Worm (Caenorhabditis elegans) whole organism, L4 larva: Measurements from ENCODE around the gene F10C1.23.

Experiments used
- D1046.2 ChIP-seq: fragments of 200-800 bp; sonication (Bioruptor generic); IDR thresholded peaks from 2 replicates; pipeline ENCODE4 v1.3.6; 2022; ENCODE audit warnings: missing genetic modification characterization, missing compliant biosample characterization
- F10B5.3 ChIP-seq: sonication (generic microtip); optimal IDR thresholded peaks from 2 replicates; lab custom pipeline; 2016; ENCODE audit warnings: mild to moderate bottlenecking, missing genetic modification characterization, missing compliant biosample characterization
- F44E2.7 ChIP-seq: fragments of 200-800 bp; sonication (Bioruptor generic); IDR thresholded peaks from 2 replicates; pipeline ENCODE4 v2.1.2; 2022; ENCODE audit warnings: missing genetic modification characterization, missing compliant biosample characterization
- R02D3.7 ChIP-seq: fragments of 150-350 bp; sonication (generic microtip); optimal IDR thresholded peaks from 3 replicates; lab custom pipeline; 2014; ENCODE audit warnings: missing biosample characterization, missing genetic modification characterization
- ZK546.5 ChIP-seq, 2 experiments: sonication (generic microtip); optimal IDR thresholded peaks; 2 replicates each; lab custom pipeline; 2017; ENCODE audit warnings: missing biosample characterization in 2 of 2, missing genetic modification characterization in 2 of 2
- ama-1 ChIP-seq: fragments of 150-350 bp; optimal IDR thresholded peaks from 2 replicates; lab custom pipeline; 2014; ENCODE audit warnings: inconsistent platforms, mixed read lengths
- arid-1 ChIP-seq: fragments of 200-800 bp; sonication (Bioruptor generic); conservative IDR thresholded peaks from 2 replicates; pipeline ENCODE4 v1.3.6; 2022; ENCODE audit warnings: missing genetic modification reagents, missing genetic modification characterization, missing compliant biosample characterization
- ceh-20 ChIP-seq: fragments of 200-800 bp; sonication (Bioruptor generic); IDR thresholded peaks from 2 replicates; pipeline ENCODE4 v1.3.6; 2022; ENCODE audit warnings: missing genetic modification reagents, missing genetic modification characterization, missing compliant biosample characterization
- ces-1 ChIP-seq: fragments of 150-350 bp; sonication (generic microtip); optimal IDR thresholded peaks from 4 replicates; lab custom pipeline; 2014; ENCODE audit warnings: missing biosample characterization, missing genetic modification reagents, missing genetic modification characterization
- cey-2 ChIP-seq: sonication (generic microtip); optimal IDR thresholded peaks from 3 replicates; lab custom pipeline; 2017; ENCODE audit warnings: missing genetic modification characterization, mild to moderate bottlenecking, missing compliant biosample characterization, antibody characterized with exemption, borderline replicate concordance; ENCODE audit not compliant: insufficient read depth
- daf-16 ChIP-seq, 3 experiments: sonication (generic microtip); optimal IDR thresholded peaks; 2 replicates each; lab custom pipeline; 2016 to 2017; ENCODE audit warnings: missing genetic modification characterization in 3 of 3, missing genetic modification reagents in 3 of 3, mild to moderate bottlenecking in 2 of 3, missing compliant biosample characterization in 2 of 3, missing biosample characterization in 1 of 3, moderate library complexity in 1 of 3
- daf-8 ChIP-seq: fragments of 200-800 bp; sonication (Bioruptor generic); IDR thresholded peaks from 2 replicates; pipeline ENCODE4 v1.3.6; 2022; ENCODE audit warnings: missing genetic modification characterization, missing compliant biosample characterization
- dmd-6 ChIP-seq: fragments of 200-800 bp; sonication (Bioruptor generic); IDR thresholded peaks from 2 replicates; pipeline ENCODE4 v1.3.6; 2022; ENCODE audit warnings: missing genetic modification reagents, missing genetic modification characterization, missing compliant biosample characterization
- dpl-1 ChIP-seq: fragments of 150-350 bp; optimal IDR thresholded peaks from 2 replicates; lab custom pipeline; 2014; ENCODE audit warnings: missing biosample characterization, missing genetic modification reagents, missing genetic modification characterization
- dve-1 ChIP-seq: sonication (generic microtip); optimal IDR thresholded peaks from 2 replicates; lab custom pipeline; 2017; ENCODE audit warnings: antibody characterized with exemption, mild to moderate bottlenecking, missing genetic modification characterization, missing compliant biosample characterization; ENCODE audit not compliant: insufficient read depth
- fkh-10 ChIP-seq: fragments of 150-350 bp; optimal IDR thresholded peaks from 2 replicates; lab custom pipeline; 2014; ENCODE audit warnings: missing biosample characterization, missing genetic modification reagents, missing genetic modification characterization
- hif-1 ChIP-seq, 2 experiments: sonication (generic microtip); optimal IDR thresholded peaks; 2 replicates each; lab custom pipeline; 2016 to 2017; ENCODE audit warnings: missing compliant biosample characterization in 2 of 2, missing genetic modification characterization in 2 of 2, missing genetic modification reagents in 2 of 2, missing genotype in 2 of 2, mild to moderate bottlenecking in 1 of 2
- hlh-11 ChIP-seq: fragments of 200-800 bp; sonication (Bioruptor generic); optimal IDR thresholded peaks from 2 replicates; lab custom pipeline; 2018; ENCODE audit warnings: mild to moderate bottlenecking, missing genetic modification characterization, missing compliant biosample characterization
- hlh-30 ChIP-seq: sonication (generic microtip); optimal IDR thresholded peaks from 2 replicates; lab custom pipeline; 2017; ENCODE audit warnings: antibody characterized with exemption, mild to moderate bottlenecking, missing genetic modification characterization, missing compliant biosample characterization; ENCODE audit not compliant: insufficient read depth
- hmg-1.1 ChIP-seq: fragments of 200-800 bp; sonication (Bioruptor generic); IDR thresholded peaks from 2 replicates; pipeline ENCODE4 v1.3.6; 2022; ENCODE audit warnings: missing genetic modification reagents, missing genetic modification characterization, missing compliant biosample characterization
- lin-1 ChIP-seq: fragments of 200-800 bp; sonication (Bioruptor generic); IDR thresholded peaks from 2 replicates; pipeline ENCODE4 v1.3.6; 2022; ENCODE audit warnings: missing genetic modification reagents, missing genetic modification characterization, missing compliant biosample characterization
- lin-13 ChIP-seq: fragments of 150-350 bp; optimal IDR thresholded peaks from 2 replicates; lab custom pipeline; 2014; ENCODE audit warnings: missing biosample characterization, missing genetic modification reagents, missing genetic modification characterization
- lin-38 ChIP-seq: fragments of 200-800 bp; sonication (Bioruptor generic); IDR thresholded peaks from 2 replicates; pipeline ENCODE4 v1.3.6; 2022; ENCODE audit warnings: missing genetic modification reagents, missing genetic modification characterization, missing compliant biosample characterization
- lin-39 ChIP-seq: fragments of 150-350 bp; optimal IDR thresholded peaks from 2 replicates; lab custom pipeline; 2014; ENCODE audit warnings: missing biosample characterization, missing genetic modification reagents, missing genetic modification characterization
- lsy-2 ChIP-seq, 2 experiments: fragments of 150-350 bp in 1 of 2; sonication (generic microtip) in 1 of 2; optimal IDR thresholded peaks; 2 replicates each; lab custom pipeline; 2014 to 2017; ENCODE audit warnings: missing biosample characterization in 2 of 2, missing genetic modification characterization in 2 of 2
- madf-5 ChIP-seq, 2 experiments: fragments of 200-800 bp; sonication (Bioruptor generic); IDR thresholded peaks; 2 replicates each; pipeline ENCODE4 v1.3.6; 2022; ENCODE audit warnings: missing compliant biosample characterization in 2 of 2, missing genetic modification characterization in 2 of 2
- mdl-1 ChIP-seq, 2 experiments: fragments of 150-350 bp in 1 of 2; sonication (generic microtip) in 1 of 2; optimal IDR thresholded peaks; 2 replicates each; lab custom pipeline; 2014 to 2017; ENCODE audit warnings: missing biosample characterization in 2 of 2, missing genetic modification characterization in 2 of 2
- mdt-29 ChIP-seq: fragments of 200-800 bp; sonication (Bioruptor generic); IDR thresholded peaks from 2 replicates; pipeline ENCODE4 v1.3.6; 2022; ENCODE audit warnings: missing genetic modification reagents, missing genetic modification characterization, missing compliant biosample characterization
- mep-1 ChIP-seq: fragments of 150-350 bp; sonication (generic microtip); optimal IDR thresholded peaks from 3 replicates; lab custom pipeline; 2014; ENCODE audit warnings: missing biosample characterization, missing genetic modification characterization
- mes-2 ChIP-seq: sonication (generic microtip); optimal IDR thresholded peaks from 2 replicates; lab custom pipeline; 2016; ENCODE audit warnings: missing genotype, mild to moderate bottlenecking, missing genetic modification characterization, missing compliant biosample characterization; ENCODE audit not compliant: poor library complexity, severe bottlenecking
- mxl-2 ChIP-seq: fragments of 200-800 bp; sonication (Bioruptor generic); conservative IDR thresholded peaks from 2 replicates; pipeline ENCODE4 v1.3.6; 2022; ENCODE audit warnings: missing genetic modification reagents, missing genetic modification characterization, missing compliant biosample characterization
- nhr-28 ChIP-seq: fragments of 150-350 bp; optimal IDR thresholded peaks from 2 replicates; lab custom pipeline; 2014; ENCODE audit warnings: missing biosample characterization, missing genetic modification characterization
- nhr-6 ChIP-seq: fragments of 150-350 bp; optimal IDR thresholded peaks from 2 replicates; lab custom pipeline; 2014; ENCODE audit warnings: missing biosample characterization, missing genetic modification characterization
- pha-4 ChIP-seq, 2 experiments: fragments of 150-350 bp in 1 of 2; fragments of 200-800 bp in 1 of 2; sonication (Bioruptor generic) in 1 of 2; IDR thresholded peaks in 1 of 2; optimal IDR thresholded peaks in 1 of 2; 2 replicates each; pipeline versions ENCODE4 v1.3.6 to Lab custom; 2014 to 2022; ENCODE audit warnings: missing genetic modification characterization in 2 of 2, missing genetic modification reagents in 2 of 2, missing biosample characterization in 1 of 2, missing compliant biosample characterization in 1 of 2
- php-3 ChIP-seq: fragments of 200-800 bp; sonication (Bioruptor generic); IDR thresholded peaks from 2 replicates; pipeline ENCODE4 v1.3.6; 2022; ENCODE audit warnings: missing genetic modification reagents, missing genetic modification characterization, missing compliant biosample characterization
- rbr-2 ChIP-seq: sonication (generic microtip); optimal IDR thresholded peaks from 2 replicates; lab custom pipeline; 2016; ENCODE audit warnings: missing genotype, missing genetic modification characterization, missing compliant biosample characterization
- saeg-2 ChIP-seq: fragments of 200-800 bp; sonication (Bioruptor generic); IDR thresholded peaks from 2 replicates; pipeline ENCODE4 v1.3.6; 2022; ENCODE audit warnings: missing genetic modification reagents, missing genetic modification characterization, missing compliant biosample characterization
- spr-3 ChIP-seq: fragments of 200-800 bp; sonication (Bioruptor generic); optimal IDR thresholded peaks from 2 replicates; lab custom pipeline; 2018; ENCODE audit warnings: mild to moderate bottlenecking, missing genetic modification characterization, missing compliant biosample characterization
- tag-97 ChIP-seq: fragments of 200-800 bp; sonication (Bioruptor generic); IDR thresholded peaks from 2 replicates; pipeline ENCODE4 v1.3.6; 2022; ENCODE audit warnings: missing genetic modification characterization, missing compliant biosample characterization
- unc-130 ChIP-seq: sonication (generic microtip); optimal IDR thresholded peaks from 2 replicates; lab custom pipeline; 2016; ENCODE audit warnings: missing genetic modification reagents, missing genetic modification characterization, missing compliant biosample characterization
- unc-62 ChIP-seq, 3 experiments: fragments of 150-350 bp in 1 of 3; sonication (generic microtip); optimal IDR thresholded peaks in 2 of 3; peaks in 1 of 3; 1 replicate in 1 of 3; 2 replicates in 2 of 3; lab custom pipeline; 2014 to 2017; ENCODE audit warnings: missing biosample characterization in 3 of 3, missing genetic modification characterization in 3 of 3, missing genetic modification reagents in 3 of 3, missing genotype in 1 of 3
- zfp-2 ChIP-seq: sonication (generic microtip); optimal IDR thresholded peaks from 2 replicates; lab custom pipeline; 2016; ENCODE audit warnings: mild to moderate bottlenecking, missing genetic modification characterization, missing compliant biosample characterization
- zip-11 ChIP-seq: fragments of 200-800 bp; sonication (Bioruptor generic); IDR thresholded peaks from 2 replicates; pipeline ENCODE4 v1.3.6; 2022; ENCODE audit warnings: missing genetic modification characterization, missing compliant biosample characterization

Gene F10C1.23

DNA sequence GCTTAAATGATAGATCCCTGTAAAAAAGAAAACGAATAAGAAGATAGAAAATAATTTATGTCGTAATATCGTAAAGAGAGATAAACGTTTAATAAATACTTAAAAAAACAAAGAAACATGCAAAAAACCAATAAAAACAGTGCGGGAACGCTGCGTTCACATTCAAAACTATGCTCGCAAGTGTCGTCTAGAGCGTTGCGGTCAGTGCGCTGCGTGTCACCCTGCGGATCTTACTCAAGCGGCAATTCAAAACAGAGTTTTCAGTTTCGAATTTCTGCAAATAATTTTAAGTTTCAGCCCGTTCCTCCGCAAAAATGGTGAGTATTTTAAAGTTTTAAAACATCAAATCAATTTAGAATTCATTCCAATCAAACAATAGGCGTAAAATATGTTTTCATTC lies 43.0 kb upstream of the F10C1.23 start, which contains the start of the genes tiar-1 and lelo-4:
Gene tiar-1, minus strand, starts transcription at position 17 of the 400 bp plus-strand sequence.
Gene lelo-4, plus strand, starts transcription at position 118 of the 400 bp plus-strand sequence.
- peak; percentile 34 for TF ChIP-seq nhr-28 (tag; lab: Kevin White, UChicago)
- 0 out of 2 replicates have a peak, but pooled peaks have one; percentile 27 for TF ChIP-seq arid-1
- peak; percentile 44 for TF ChIP-seq hlh-11
- no peak for TF ChIP-seq ces-1 (GFP tag; lab: Kevin White, UChicago)
- TF ChIP-seq lin-38 (GFP tag; lab: Robert Waterston, UW): peak; percentile 53
- TF ChIP-seq unc-62 (GFP tag; optimal IDR thresholded peaks at IDR 0.05 in 1 of 2; lab: Kevin White, UChicago): peak in 1 of 2 experiments; percentile 87
- no peak for TF ChIP-seq unc-62 (tag; optimal IDR thresholded peaks at IDR 0.05; lab: Kevin White, UChicago)
- peak; percentile 55 for TF ChIP-seq mep-1
- peak; percentile 44; the same call in 1 of the 2 replicates for TF ChIP-seq hmg-1.1 (GFP tag; lab: Robert Waterston, UW)
- no peak for TF ChIP-seq daf-16 (GFP tag; optimal IDR thresholded peaks at IDR 0.05; lab: Kevin White, UChicago)
- TF ChIP-seq daf-16 (tag; optimal IDR thresholded peaks at IDR 0.05; lab: Kevin White, UChicago): peak; percentile 48
- no peak for TF ChIP-seq ceh-20 (GFP tag; lab: Robert Waterston, UW)
- peak; percentile 38 for TF ChIP-seq nhr-6
- peak in 1 of 2 experiments; percentile 84 for TF ChIP-seq ZK546.5 (tag; optimal IDR thresholded peaks at IDR 0.05; lab: Kevin White, UChicago)
- peak; percentile 35 for TF ChIP-seq rbr-2
- TF ChIP-seq lin-13 (GFP tag; lab: Kevin White, UChicago): peak; percentile 64
- no peak for TF ChIP-seq D1046.2
- peak; percentile 47 for TF ChIP-seq ama-1
- peak in 1 of 2 experiments; percentile 83 for TF ChIP-seq lsy-2 (tag; optimal IDR thresholded peaks at IDR 0.05; lab: Kevin White, UChicago)
- 0 out of 2 replicates have a peak, but pooled peaks have one; percentile 14 for TF ChIP-seq php-3 (GFP tag; lab: Robert Waterston, UW)
- TF ChIP-seq fkh-10 (GFP tag; lab: Kevin White, UChicago): no peak
- no peak for TF ChIP-seq lin-39 (tag; lab: Kevin White, UChicago)
- TF ChIP-seq hlh-30: peak; percentile 51
- no peak for TF ChIP-seq mxl-2 (GFP tag; lab: Robert Waterston, UW)
- no peak for TF ChIP-seq pha-4 (GFP tag; IDR thresholded peaks at IDR 0.05; lab: Robert Waterston, UW)
- TF ChIP-seq pha-4 (tag; optimal IDR thresholded peaks at IDR 0.05; lab: Kevin White, UChicago): peak; percentile 85
- TF ChIP-seq hif-1 (tag; optimal IDR thresholded peaks at IDR 0.05; lab: Kevin White, UChicago): peak in 1 of 2 experiments; percentile 45
- no peak for TF ChIP-seq F10B5.3
- no peak for TF ChIP-seq lin-1
- TF ChIP-seq R02D3.7 (tag; lab: Kevin White, UChicago): no peak
- TF ChIP-seq tag-97 (GFP tag; lab: Robert Waterston, UW): no peak
- peak; percentile 90 for TF ChIP-seq dpl-1
- TF ChIP-seq unc-130 (GFP tag; lab: Kevin White, UChicago): peak; percentile 9
- peak; percentile 84 for TF ChIP-seq mes-2
- peak; percentile 58 for TF ChIP-seq dve-1
- TF ChIP-seq zfp-2 (tag; lab: Kevin White, UChicago): peak; percentile 18

ce11 chrII:5715745-5716357 lies 42.0 kb upstream of the F10C1.23 start, which contains the start of the genes C18A3.10 and C18A3.3:
TSS of gene C18A3.10 (minus strand) at chrII:5715845.
TSS of gene C18A3.3 (plus strand) at chrII:5716307.
- no peak for TF ChIP-seq lin-39 (tag; lab: Kevin White, UChicago)
- no peak for TF ChIP-seq D1046.2
- no peak for TF ChIP-seq cey-2 (tag; lab: Kevin White, UChicago)
- TF ChIP-seq mes-2: peak; percentile 59
- no peak for TF ChIP-seq saeg-2

ce11 chrII:5717831-5718230 lies 40.0 kb upstream of the F10C1.23 start, which contains the start of gene zipt-3:
TSS of gene zipt-3 (plus strand) at chrII:5718131.
- TF ChIP-seq F44E2.7 (no peak), unc-62 (GFP tag; optimal IDR thresholded peaks at IDR 0.05 in 1 of 2; lab: Kevin White, UChicago) (no peak), unc-62 (tag; optimal IDR thresholded peaks at IDR 0.05; lab: Kevin White, UChicago) (no peak), zip-11 (GFP tag; lab: Robert Waterston, UW) (no peak), dmd-6 (GFP tag; lab: Robert Waterston, UW) (no peak), mdl-1 (tag; optimal IDR thresholded peaks at IDR 0.05; lab: Kevin White, UChicago) (no peak), daf-16 (GFP tag; optimal IDR thresholded peaks at IDR 0.05; lab: Kevin White, UChicago) (no peak), daf-16 (tag; optimal IDR thresholded peaks at IDR 0.05; lab: Kevin White, UChicago) (no peak), mdt-29 (GFP tag; lab: Robert Waterston, UW) (no peak), pha-4 (GFP tag; IDR thresholded peaks at IDR 0.05; lab: Robert Waterston, UW) (no peak), pha-4 (tag; optimal IDR thresholded peaks at IDR 0.05; lab: Kevin White, UChicago) (no peak), mxl-2 (GFP tag; lab: Robert Waterston, UW) (no peak), hlh-11 (no peak), nhr-6 (no peak), tag-97 (GFP tag; lab: Robert Waterston, UW) (no peak), daf-8 (no peak), ama-1 (no peak), F10B5.3 (no peak), madf-5 (GFP tag; IDR thresholded peaks at IDR 0.05; lab: Robert Waterston, UW) (no peak), spr-3 (GFP tag; lab: Kevin White, UChicago) (no peak)
